Worm (Caenorhabditis elegans): ENCODE results near the gene Y58A7A.2.

Y58A7A.2 gene

ce11 chrV:5031764-5032163, 40.2 kb downstream of the Y58A7A.2 start:
- no peak for TF ChIP-seq drap-1 (GFP tag; optimal IDR thresholded peaks at IDR 0.05)
- no peak for TF ChIP-seq tbx-8 (GFP tag; optimal IDR thresholded peaks at IDR 0.05)
- no peak for TF ChIP-seq ztf-11 (tag; optimal IDR thresholded peaks at IDR 0.05)
- TF ChIP-seq nhr-28 (tag; optimal IDR thresholded peaks at IDR 0.05): no peak
- no peak for TF ChIP-seq nhr-237 (tag; optimal IDR thresholded peaks at IDR 0.05)
- TF ChIP-seq ceh-83 (GFP tag; optimal IDR thresholded peaks at IDR 0.05): no peak
- TF ChIP-seq mep-1 (tag; optimal IDR thresholded peaks at IDR 0.05): no peak
- TF ChIP-seq elt-3 (tag; optimal IDR thresholded peaks at IDR 0.05): no peak
- TF ChIP-seq sptf-1 (tag; optimal IDR thresholded peaks at IDR 0.05): no peak
- TF ChIP-seq blmp-1 (tag; optimal IDR thresholded peaks at IDR 0.05): no peak
- no peak for TF ChIP-seq unc-62 (GFP tag; optimal IDR thresholded peaks at IDR 0.05)
- TF ChIP-seq flh-1 (GFP tag; optimal IDR thresholded peaks at IDR 0.05): no peak
- no peak for TF ChIP-seq cnd-1 (tag; optimal IDR thresholded peaks at IDR 0.05)
- no peak for TF ChIP-seq unc-39 (tag; optimal IDR thresholded peaks at IDR 0.05)
- no peak for TF ChIP-seq pha-4 (tag; optimal IDR thresholded peaks at IDR 0.05)
- no peak for TF ChIP-seq sem-2 (GFP tag; optimal IDR thresholded peaks at IDR 0.05)
- no peak for TF ChIP-seq elt-1 (tag; optimal IDR thresholded peaks at IDR 0.05; ENCODE audit: borderline replicate concordance, insufficient read depth)
- TF ChIP-seq ham-2 (GFP tag; optimal IDR thresholded peaks at IDR 0.05): no peak
- no peak for TF ChIP-seq ces-1 (GFP tag; optimal IDR thresholded peaks at IDR 0.05)

ce11 chrV:5030715-5031114, 41.3 kb downstream of the Y58A7A.2 start, which contains the start of gene swt-7:
swt-7 (minus strand) TSS chrV:5030815.
- TF ChIP-seq bed-3 (GFP tag; optimal IDR thresholded peaks at IDR 0.05) (no peak), pha-4 (tag; optimal IDR thresholded peaks at IDR 0.05) (no peak), ham-2 (GFP tag; optimal IDR thresholded peaks at IDR 0.05) (no peak)

DNA sequence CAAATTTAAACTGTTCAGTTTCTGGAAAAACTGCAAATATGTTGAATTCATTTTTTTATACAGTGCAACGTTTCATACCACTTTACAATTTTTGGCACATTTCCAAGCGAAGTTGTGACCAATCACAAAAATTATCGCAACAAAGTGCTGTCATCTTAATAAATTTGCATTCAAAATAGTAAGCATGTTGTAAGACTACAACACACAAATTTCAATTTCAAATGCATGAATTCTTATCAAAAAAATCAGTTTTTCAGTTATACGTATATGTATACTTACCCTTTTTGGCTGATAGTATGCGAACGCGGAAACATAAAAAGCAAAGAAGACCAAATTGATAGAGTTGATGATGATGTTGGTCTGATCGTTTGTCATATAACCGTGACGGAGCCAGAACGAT, 41.8 kb downstream of the Y58A7A.2 start:
- TF ChIP-seq M03D4.4 (tag; optimal IDR thresholded peaks at IDR 0.05): no peak
- no peak for TF ChIP-seq cnd-1 (tag; optimal IDR thresholded peaks at IDR 0.05)
- no peak for TF ChIP-seq drap-1 (GFP tag; optimal IDR thresholded peaks at IDR 0.05)
- no peak for TF ChIP-seq ces-1 (GFP tag; optimal IDR thresholded peaks at IDR 0.05)
- TF ChIP-seq mep-1 (tag; optimal IDR thresholded peaks at IDR 0.05): no peak
- TF ChIP-seq tbx-8 (GFP tag; optimal IDR thresholded peaks at IDR 0.05): no peak
- no peak for TF ChIP-seq hlh-1 (tag; optimal IDR thresholded peaks at IDR 0.05)
- no peak for TF ChIP-seq unc-39 (tag; optimal IDR thresholded peaks at IDR 0.05)
- no peak for TF ChIP-seq ham-2 (GFP tag; optimal IDR thresholded peaks at IDR 0.05)
- TF ChIP-seq lin-13 (tag; optimal IDR thresholded peaks at IDR 0.05): no peak
- TF ChIP-seq lsy-2 (tag; optimal IDR thresholded peaks at IDR 0.05): no peak
- TF ChIP-seq ceh-43 (GFP tag; optimal IDR thresholded peaks at IDR 0.05): no peak
- TF ChIP-seq snpc-4 (tag; optimal IDR thresholded peaks at IDR 0.05): no peak
- TF ChIP-seq nhr-76 (tag; optimal IDR thresholded peaks at IDR 0.05): no peak
- TF ChIP-seq unc-62 (GFP tag; optimal IDR thresholded peaks at IDR 0.05): no peak

ce11 chrV:5027640-5028039, 44.3 kb downstream of the Y58A7A.2 start, which contains the start of gene cpt-4:
cpt-4 (minus strand) TSS chrV:5027723.
- TF ChIP-seq elt-3 (tag; optimal IDR thresholded peaks at IDR 0.05) (peak; percentile 43), ces-1 (GFP tag; optimal IDR thresholded peaks at IDR 0.05) (no peak)

DNA sequence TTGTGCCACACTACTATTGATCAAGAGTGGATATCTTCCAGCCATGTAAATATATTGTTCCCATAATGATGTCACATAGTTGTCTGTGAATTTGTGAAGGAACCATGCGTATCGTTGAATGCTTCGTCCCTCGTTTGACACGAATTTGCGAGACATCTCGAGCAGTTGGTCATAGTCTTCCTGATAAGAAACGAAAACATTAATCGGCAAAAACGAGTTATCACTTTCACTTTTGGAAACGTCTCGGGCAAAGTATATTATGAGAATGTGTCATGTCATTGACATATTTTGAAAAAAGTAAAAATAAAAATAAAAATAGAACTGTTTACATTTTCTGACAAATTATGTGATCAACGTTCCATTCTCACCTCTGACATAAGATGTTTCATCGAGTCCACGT, 45.5 kb downstream of the Y58A7A.2 start:
- TF ChIP-seq drap-1 (GFP tag; optimal IDR thresholded peaks at IDR 0.05): no peak
- TF ChIP-seq nhr-237 (tag; optimal IDR thresholded peaks at IDR 0.05): no peak
- TF ChIP-seq unc-120 (tag; optimal IDR thresholded peaks at IDR 0.05; ENCODE audit: poor library complexity, severe bottlenecking): no peak
- TF ChIP-seq ceh-39 (tag; optimal IDR thresholded peaks at IDR 0.05): no peak

DNA sequence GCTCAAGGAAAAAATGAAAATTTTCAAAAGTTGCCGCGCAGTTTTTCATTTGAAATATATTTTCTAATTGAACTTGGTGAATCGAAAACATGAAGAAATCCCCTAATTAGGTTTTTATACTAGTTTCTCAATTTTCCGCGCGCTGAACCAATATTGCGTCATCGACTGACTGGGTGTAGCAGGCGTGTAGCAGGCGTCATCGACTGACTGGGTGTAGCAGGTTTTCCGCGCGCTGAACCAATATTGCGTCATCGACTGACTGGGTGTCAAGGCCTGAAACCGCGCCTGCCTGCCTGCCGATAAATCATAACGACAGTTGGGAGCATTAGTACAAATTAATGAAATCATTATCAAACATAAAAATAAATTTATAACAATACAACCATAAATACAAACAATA, 48.6 kb downstream of the Y58A7A.2 start:
- TF ChIP-seq hlh-1 (tag; optimal IDR thresholded peaks at IDR 0.05) (no peak), tbx-8 (GFP tag; optimal IDR thresholded peaks at IDR 0.05) (no peak), zip-8 (tag; optimal IDR thresholded peaks at IDR 0.05) (peak; percentile 98), pha-4 (tag; optimal IDR thresholded peaks at IDR 0.05) (no peak), nhr-2 (tag; optimal IDR thresholded peaks at IDR 0.05) (peak; percentile 43)

Data from whole organism, mixed stage, embryonic.